Worm (Caenorhabditis elegans) whole organism, L4 larva: Measurements from ENCODE around the gene K08D8.4.

ENCODE experiments used
- F37D6.2 ChIP-seq: sonication (generic microtip); optimal IDR thresholded peaks from 2 replicates; lab custom pipeline; 2016; ENCODE audit warnings: mild to moderate bottlenecking, missing genetic modification characterization, missing compliant biosample characterization
- Y75B8A.6 ChIP-seq: fragments of 200-800 bp; sonication (Bioruptor generic); IDR thresholded peaks from 2 replicates; pipeline ENCODE4 v1.3.6; 2022; ENCODE audit warnings: missing genetic modification reagents, missing genetic modification characterization, missing compliant biosample characterization
- lin-13 ChIP-seq: fragments of 150-350 bp; optimal IDR thresholded peaks from 2 replicates; lab custom pipeline; 2014; ENCODE audit warnings: missing biosample characterization, missing genetic modification reagents, missing genetic modification characterization

- TF ChIP-seq lin-13 (GFP tag; lab: Kevin White, UChicago) (no peak), F37D6.2 (no peak), Y75B8A.6 (GFP tag; lab: Robert Waterston, UW) (no peak)
These were observed 13.4 kb downstream of the K08D8.4 start, which contains the start of gene K08D8.7 for ce11 chrIV:12896371-12896882.
